Worm (Caenorhabditis elegans) whole organism, L4 larva: ENCODE data around the gene gtf-2F2.

Source experiments
- F10B5.3 ChIP-seq: sonication (generic microtip); optimal IDR thresholded peaks from 2 replicates; lab custom pipeline; 2016; ENCODE audit warnings: mild to moderate bottlenecking, missing genetic modification characterization, missing compliant biosample characterization
- F37D6.2 ChIP-seq: sonication (generic microtip); optimal IDR thresholded peaks from 2 replicates; lab custom pipeline; 2016; ENCODE audit warnings: mild to moderate bottlenecking, missing genetic modification characterization, missing compliant biosample characterization
- aly-2 ChIP-seq: sonication (generic microtip); optimal IDR thresholded peaks from 2 replicates; lab custom pipeline; 2018; ENCODE audit warnings: missing biosample characterization, missing genetic modification characterization
- lim-7 ChIP-seq: fragments of 200-800 bp; sonication (Bioruptor generic); IDR thresholded peaks from 2 replicates; pipeline ENCODE4 v1.3.6; 2022; ENCODE audit warnings: missing genetic modification characterization, missing compliant biosample characterization
- lin-29 ChIP-seq: fragments of 200-800 bp; sonication (Bioruptor generic); IDR thresholded peaks from 2 replicates; pipeline ENCODE4 v1.3.6; 2022; ENCODE audit warnings: missing genetic modification reagents, missing genetic modification characterization, missing compliant biosample characterization
- nhr-11 ChIP-seq: fragments of 150-350 bp; optimal IDR thresholded peaks from 2 replicates; lab custom pipeline; 2014; ENCODE audit warnings: missing biosample characterization, missing genetic modification characterization
- nhr-111 ChIP-seq: fragments of 200-800 bp; sonication (Bioruptor generic); optimal IDR thresholded peaks from 2 replicates; lab custom pipeline; 2018; ENCODE audit warnings: mild to moderate bottlenecking, missing genetic modification characterization, missing compliant biosample characterization
- nhr-77 ChIP-seq: fragments of 150-350 bp; optimal IDR thresholded peaks from 2 replicates; lab custom pipeline; 2014; ENCODE audit warnings: missing biosample characterization, missing genetic modification characterization
- set-16 ChIP-seq: fragments of 200-800 bp; sonication (Bioruptor generic); IDR thresholded peaks from 2 replicates; pipeline ENCODE4 v1.3.6; 2022; ENCODE audit warnings: missing genetic modification reagents, missing genetic modification characterization, missing compliant biosample characterization
- snpc-4 ChIP-seq: fragments of 150-350 bp; optimal IDR thresholded peaks from 2 replicates; lab custom pipeline; 2014; ENCODE audit warnings: missing biosample characterization, missing genetic modification characterization
- unc-39 ChIP-seq: sonication (generic microtip); optimal IDR thresholded peaks from 2 replicates; lab custom pipeline; 2017; ENCODE audit warnings: missing biosample characterization, missing genetic modification characterization
- vab-7 ChIP-seq: fragments of 200-800 bp; sonication (Bioruptor generic); IDR thresholded peaks from 2 replicates; pipeline ENCODE4 v1.3.6; 2022; ENCODE audit warnings: missing genetic modification reagents, missing genetic modification characterization, missing compliant biosample characterization
- zfp-2 ChIP-seq: sonication (generic microtip); optimal IDR thresholded peaks from 2 replicates; lab custom pipeline; 2016; ENCODE audit warnings: mild to moderate bottlenecking, missing genetic modification characterization, missing compliant biosample characterization
- ztf-11 ChIP-seq: fragments of 150-350 bp; optimal IDR thresholded peaks from 2 replicates; lab custom pipeline; 2014; ENCODE audit warnings: missing biosample characterization, missing genetic modification characterization

DNA sequence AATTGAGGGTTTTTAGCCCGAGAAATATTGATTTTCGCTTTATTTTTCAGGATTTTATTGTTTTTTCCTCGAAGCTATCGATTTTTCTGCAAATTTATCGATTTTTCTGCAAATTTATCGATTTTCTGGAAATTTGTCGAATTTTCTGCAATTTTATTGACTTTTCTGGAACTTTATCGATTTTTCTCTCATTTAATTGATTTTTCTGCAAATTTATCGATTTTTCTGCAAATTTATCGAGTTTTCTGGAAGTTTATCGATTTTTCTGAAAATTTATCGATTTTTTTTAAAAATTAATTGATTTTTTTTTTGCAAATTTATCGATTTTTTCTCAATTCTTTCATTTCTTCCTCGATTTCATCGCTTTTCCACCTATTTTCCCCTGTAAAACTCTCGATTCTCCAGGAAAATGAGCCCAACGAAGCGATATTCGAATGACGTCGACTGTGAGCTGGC is at the start of gene gtf-2F2:
- TF ChIP-seq zfp-2 (tag; lab: Kevin White, UChicago), result no peak
- no peak for TF ChIP-seq F10B5.3 (tag; lab: Kevin White, UChicago)
- no peak for TF ChIP-seq nhr-11 (tag; lab: Kevin White, UChicago)
- no peak for TF ChIP-seq aly-2 (tag; lab: Kevin White, UChicago)
- TF ChIP-seq nhr-111 (GFP tag; lab: Kevin White, UChicago), result no peak
- TF ChIP-seq set-16, result no peak
- no peak for TF ChIP-seq lin-29
- no peak for TF ChIP-seq unc-39 (tag; lab: Kevin White, UChicago)
- TF ChIP-seq lim-7 (GFP tag; lab: Robert Waterston, UW), result no peak
- no peak for TF ChIP-seq nhr-77 (tag; lab: Kevin White, UChicago)
- no peak for TF ChIP-seq vab-7 (GFP tag; lab: Robert Waterston, UW)
- no peak for TF ChIP-seq F37D6.2 (tag; lab: Kevin White, UChicago)
- no peak for TF ChIP-seq ztf-11 (tag; lab: Kevin White, UChicago)
- TF ChIP-seq snpc-4, result no peak
